Worm (Caenorhabditis elegans) whole organism, L2 larva: ENCODE measurements around the gene ipla-3.

Source experiments
- C34F6.9 ChIP-seq: fragments of 150-350 bp; optimal IDR thresholded peaks from 2 replicates; lab custom pipeline; 2014; ENCODE audit warnings: missing biosample characterization, missing genetic modification characterization
- F13H6.1 ChIP-seq: sonication (generic microtip); optimal IDR thresholded peaks from 2 replicates; lab custom pipeline; 2016; ENCODE audit warnings: missing genetic modification characterization, missing compliant biosample characterization
- R02D3.7 ChIP-seq: fragments of 150-350 bp; optimal IDR thresholded peaks from 2 replicates; lab custom pipeline; 2014; ENCODE audit warnings: missing biosample characterization, missing genetic modification characterization
- Y55F3AM.14 ChIP-seq: fragments of 200-800 bp; sonication (Bioruptor generic); optimal IDR thresholded peaks from 2 replicates; lab custom pipeline; 2018; ENCODE audit warnings: mild to moderate bottlenecking, missing genetic modification characterization, missing compliant biosample characterization
- ZK546.5 ChIP-seq: sonication (generic microtip); optimal IDR thresholded peaks from 2 replicates; lab custom pipeline; 2017; ENCODE audit warnings: missing biosample characterization, missing genetic modification characterization
- alr-1 ChIP-seq: fragments of 150-350 bp; optimal IDR thresholded peaks from 2 replicates; lab custom pipeline; 2014; ENCODE audit warnings: missing biosample characterization, missing genetic modification characterization
- aly-2 ChIP-seq: fragments of 150-350 bp; optimal IDR thresholded peaks from 2 replicates; lab custom pipeline; 2014; ENCODE audit warnings: missing biosample characterization, missing genetic modification characterization
- ama-1 ChIP-seq: fragments of 150-350 bp; optimal IDR thresholded peaks from 2 replicates; lab custom pipeline; 2018; ENCODE audit warnings: inconsistent platforms
- blmp-1 ChIP-seq: sonication (generic microtip); optimal IDR thresholded peaks from 2 replicates; lab custom pipeline; 2017; ENCODE audit warnings: missing genetic modification characterization, mild to moderate bottlenecking, missing compliant biosample characterization, antibody characterized with exemption, moderate library complexity; ENCODE audit not compliant: insufficient read depth
- ceh-16 ChIP-seq: fragments of 150-350 bp; optimal IDR thresholded peaks from 2 replicates; lab custom pipeline; 2014; ENCODE audit warnings: missing biosample characterization, missing genetic modification characterization
- ceh-82 ChIP-seq: fragments of 150-350 bp; optimal IDR thresholded peaks from 2 replicates; lab custom pipeline; 2014; ENCODE audit warnings: missing biosample characterization, missing genetic modification characterization
- crh-2 ChIP-seq: sonication (generic microtip); optimal IDR thresholded peaks from 2 replicates; lab custom pipeline; 2017; ENCODE audit warnings: missing biosample characterization, missing genetic modification characterization
- dmd-4 ChIP-seq: sonication (generic microtip); optimal IDR thresholded peaks from 2 replicates; lab custom pipeline; 2017; ENCODE audit warnings: missing biosample characterization, missing genetic modification characterization
- egl-27 ChIP-seq: sonication (generic microtip); optimal IDR thresholded peaks from 3 replicates; lab custom pipeline; 2017; ENCODE audit warnings: missing biosample characterization, missing genetic modification reagents, missing genetic modification characterization
- elt-1 ChIP-seq: fragments of 150-350 bp; optimal IDR thresholded peaks from 2 replicates; lab custom pipeline; 2014; ENCODE audit warnings: missing biosample characterization, missing genetic modification characterization
- elt-3 ChIP-seq: sonication (generic microtip); optimal IDR thresholded peaks from 2 replicates; lab custom pipeline; 2017; ENCODE audit warnings: missing biosample characterization, missing genetic modification characterization
- fos-1 ChIP-seq: fragments of 150-350 bp; optimal IDR thresholded peaks from 2 replicates; lab custom pipeline; 2014; ENCODE audit warnings: missing biosample characterization, missing genetic modification characterization
- gmeb-1 ChIP-seq: fragments of 150-350 bp; optimal IDR thresholded peaks from 2 replicates; lab custom pipeline; 2014; ENCODE audit warnings: missing biosample characterization, missing genetic modification characterization
- lin-11 ChIP-seq: fragments of 150-350 bp; sonication (generic microtip); optimal IDR thresholded peaks from 2 replicates; lab custom pipeline; 2014; ENCODE audit warnings: missing biosample characterization, missing genetic modification characterization, inconsistent platforms, mixed read lengths
- lin-13 ChIP-seq: fragments of 150-350 bp; optimal IDR thresholded peaks from 2 replicates; lab custom pipeline; 2014; ENCODE audit warnings: missing biosample characterization, missing genetic modification reagents, missing genetic modification characterization
- lin-39 ChIP-seq: fragments of 150-350 bp; optimal IDR thresholded peaks from 2 replicates; lab custom pipeline; 2014; ENCODE audit warnings: missing biosample characterization, missing genetic modification reagents, missing genetic modification characterization
- lsy-2 ChIP-seq, 2 experiments: fragments of 150-350 bp in 1 of 2; sonication (generic microtip) in 1 of 2; optimal IDR thresholded peaks; 2 replicates each; lab custom pipeline; 2014 to 2017; ENCODE audit warnings: missing biosample characterization in 2 of 2, missing genetic modification characterization in 2 of 2
- mab-5 ChIP-seq: fragments of 150-350 bp; optimal IDR thresholded peaks from 2 replicates; lab custom pipeline; 2014; ENCODE audit warnings: missing biosample characterization, missing genetic modification characterization
- mbf-1 ChIP-seq: sonication (generic microtip); optimal IDR thresholded peaks from 2 replicates; lab custom pipeline; 2017; ENCODE audit warnings: missing biosample characterization, missing genetic modification characterization
- mdl-1 ChIP-seq, 2 experiments: fragments of 150-350 bp in 1 of 2; sonication (generic microtip) in 1 of 2; optimal IDR thresholded peaks; 2 replicates each; lab custom pipeline; 2017; ENCODE audit warnings: missing biosample characterization in 2 of 2, missing genetic modification characterization in 2 of 2
- nhr-10 ChIP-seq: sonication (generic microtip); optimal IDR thresholded peaks from 2 replicates; lab custom pipeline; 2017; ENCODE audit warnings: missing biosample characterization, missing genetic modification characterization
- nhr-11 ChIP-seq: fragments of 150-350 bp; optimal IDR thresholded peaks from 2 replicates; lab custom pipeline; 2014; ENCODE audit warnings: missing biosample characterization, missing genetic modification characterization
- nhr-12 ChIP-seq: fragments of 150-350 bp; optimal IDR thresholded peaks from 2 replicates; lab custom pipeline; 2014; ENCODE audit warnings: missing biosample characterization, missing genetic modification characterization
- nhr-129 ChIP-seq: fragments of 150-350 bp; optimal IDR thresholded peaks from 2 replicates; lab custom pipeline; 2014; ENCODE audit warnings: missing biosample characterization, missing genetic modification characterization
- nhr-21 ChIP-seq: fragments of 150-350 bp; optimal IDR thresholded peaks from 2 replicates; lab custom pipeline; 2014; ENCODE audit warnings: missing biosample characterization, missing genetic modification characterization
- nhr-23 ChIP-seq: fragments of 150-350 bp; optimal IDR thresholded peaks from 2 replicates; lab custom pipeline; 2014; ENCODE audit warnings: missing biosample characterization, missing genetic modification reagents, missing genetic modification characterization
- nhr-237 ChIP-seq: fragments of 150-350 bp; optimal IDR thresholded peaks from 2 replicates; lab custom pipeline; 2014; ENCODE audit warnings: missing biosample characterization, missing genetic modification characterization
- nhr-25 ChIP-seq: fragments of 150-350 bp; sonication (generic microtip); optimal IDR thresholded peaks from 3 replicates; lab custom pipeline; 2014; ENCODE audit warnings: missing biosample characterization, missing genetic modification characterization
- nhr-6 ChIP-seq: fragments of 150-350 bp; optimal IDR thresholded peaks from 2 replicates; lab custom pipeline; 2014; ENCODE audit warnings: missing biosample characterization, missing genetic modification characterization
- nhr-77 ChIP-seq: fragments of 150-350 bp; optimal IDR thresholded peaks from 2 replicates; lab custom pipeline; 2014; ENCODE audit warnings: missing biosample characterization, missing genetic modification characterization
- peb-1 ChIP-seq: fragments of 150-350 bp; optimal IDR thresholded peaks from 2 replicates; lab custom pipeline; 2014; ENCODE audit warnings: missing biosample characterization, missing genetic modification characterization
- sem-4 ChIP-seq: fragments of 150-350 bp; optimal IDR thresholded peaks from 2 replicates; lab custom pipeline; 2014; ENCODE audit warnings: missing biosample characterization, missing genetic modification reagents, missing genetic modification characterization
- skn-1 ChIP-seq: sonication (generic microtip); optimal IDR thresholded peaks from 2 replicates; lab custom pipeline; 2017; ENCODE audit warnings: missing biosample characterization, missing genetic modification characterization
- sma-3 ChIP-seq: sonication (generic microtip); optimal IDR thresholded peaks from 2 replicates; lab custom pipeline; 2016; ENCODE audit warnings: missing genetic modification reagents, missing genetic modification characterization, missing compliant biosample characterization
- sma-9 ChIP-seq, 2 experiments: fragments of 150-350 bp in 1 of 2; sonication (generic microtip) in 1 of 2; optimal IDR thresholded peaks; 2 replicates each; lab custom pipeline; 2014 to 2016; ENCODE audit warnings: missing genetic modification characterization in 2 of 2, mild to moderate bottlenecking in 1 of 2, missing biosample characterization in 1 of 2, missing compliant biosample characterization in 1 of 2, missing genetic modification reagents in 1 of 2, moderate library complexity in 1 of 2
- snpc-4 ChIP-seq: fragments of 150-350 bp; optimal IDR thresholded peaks from 2 replicates; lab custom pipeline; 2014; ENCODE audit warnings: missing biosample characterization, missing genetic modification characterization
- unc-39 ChIP-seq: fragments of 150-350 bp; optimal IDR thresholded peaks from 2 replicates; lab custom pipeline; 2014; ENCODE audit warnings: missing biosample characterization, missing genetic modification characterization
- unc-55 ChIP-seq: fragments of 150-350 bp; sonication (generic microtip); optimal IDR thresholded peaks from 3 replicates; lab custom pipeline; 2014; ENCODE audit warnings: missing biosample characterization, missing genetic modification reagents, missing genetic modification characterization
- unc-62 ChIP-seq: fragments of 150-350 bp; optimal IDR thresholded peaks from 2 replicates; lab custom pipeline; 2014; ENCODE audit warnings: missing biosample characterization, missing genetic modification reagents, missing genetic modification characterization
- zag-1 ChIP-seq: fragments of 150-350 bp; optimal IDR thresholded peaks from 2 replicates; lab custom pipeline; 2014; ENCODE audit warnings: missing biosample characterization, missing genetic modification characterization
- ztf-1 ChIP-seq: fragments of 200-800 bp; sonication (Bioruptor generic); conservative IDR thresholded peaks from 2 replicates; pipeline ENCODE4 v1.3.6; 2022; ENCODE audit warnings: missing genetic modification characterization, missing compliant biosample characterization
- ztf-11 ChIP-seq: sonication (generic microtip); optimal IDR thresholded peaks from 2 replicates; lab custom pipeline; 2017; ENCODE audit warnings: missing biosample characterization, missing genetic modification characterization
- ztf-4 ChIP-seq: fragments of 150-350 bp; optimal IDR thresholded peaks from 2 replicates; lab custom pipeline; 2014; ENCODE audit warnings: missing biosample characterization, missing genetic modification characterization

Gene ipla-3

DNA sequence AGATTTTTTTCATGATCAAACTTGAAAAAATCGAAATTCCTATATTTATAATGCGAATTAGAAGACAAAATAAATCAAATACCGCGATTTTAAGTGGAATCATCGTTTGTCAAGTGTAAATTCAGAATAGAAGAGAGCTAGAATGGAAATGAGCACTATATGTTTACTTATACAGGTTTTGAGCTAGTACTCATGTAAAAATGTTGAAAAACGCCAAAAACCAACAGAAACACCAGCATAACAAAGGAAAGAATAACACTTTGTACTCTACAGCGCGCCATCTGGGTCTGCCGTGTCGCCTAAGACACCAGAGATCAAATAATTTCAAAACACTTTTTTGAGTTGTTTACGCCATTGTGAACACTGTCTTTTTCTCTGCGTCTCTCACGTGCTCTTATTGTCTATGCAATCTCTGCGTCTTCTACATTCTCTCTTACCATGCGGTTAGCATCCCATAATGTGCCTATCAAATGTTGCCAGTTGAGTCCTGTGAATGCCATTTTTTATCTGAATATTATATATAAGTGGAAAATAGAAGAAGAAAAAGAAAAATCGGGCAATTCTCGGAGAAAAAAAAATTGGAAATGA is at the start of gene ipla-3:
ipla-3 (minus strand) TSS at position 510 of the 588 bp plus-strand sequence.
- peak; percentile 68 for TF ChIP-seq C34F6.9
- TF ChIP-seq snpc-4 (tag; lab: Kevin White, UChicago) = no peak
- no peak for TF ChIP-seq elt-1
- no peak for TF ChIP-seq ZK546.5 (tag; lab: Kevin White, UChicago)
- peak; percentile 56 for TF ChIP-seq nhr-129 (tag; lab: Kevin White, UChicago)
- TF ChIP-seq nhr-6 (tag; lab: Kevin White, UChicago) = peak; percentile 6
- TF ChIP-seq gmeb-1 = peak; percentile 49
- no peak for TF ChIP-seq Y55F3AM.14
- no peak for TF ChIP-seq R02D3.7 (tag; lab: Kevin White, UChicago)
- TF ChIP-seq ceh-82 (tag; lab: Kevin White, UChicago) = no peak
- TF ChIP-seq mab-5 (tag; lab: Kevin White, UChicago) = peak; percentile 15
- peak; percentile 54 for TF ChIP-seq sma-3 (GFP tag; lab: Kevin White, UChicago)
- TF ChIP-seq sem-4 (tag; lab: Kevin White, UChicago) = no peak
- no peak for TF ChIP-seq unc-39 (tag; lab: Kevin White, UChicago)
- TF ChIP-seq crh-2 = peak; percentile 86
- no peak for TF ChIP-seq aly-2 (tag; lab: Kevin White, UChicago)
- TF ChIP-seq nhr-10 (tag; lab: Kevin White, UChicago) = no peak
- TF ChIP-seq egl-27 (tag; lab: Kevin White, UChicago) = no peak
- no peak for TF ChIP-seq lin-11
- no peak for TF ChIP-seq ztf-4
- no peak for TF ChIP-seq lin-39 (tag; lab: Kevin White, UChicago)
- TF ChIP-seq nhr-21 (tag; lab: Kevin White, UChicago) = no peak
- peak; percentile 35 for TF ChIP-seq zag-1 (tag; lab: Kevin White, UChicago)
- no peak for TF ChIP-seq ama-1 (lab: Kevin White, UChicago)
- peak; percentile 77 for TF ChIP-seq F13H6.1 (tag; lab: Kevin White, UChicago)
- TF ChIP-seq ztf-1 (GFP tag; lab: Robert Waterston, UW) = no peak
- no peak for TF ChIP-seq nhr-11
- no peak for TF ChIP-seq mbf-1 (tag; lab: Kevin White, UChicago)
- TF ChIP-seq ceh-16 (tag; lab: Kevin White, UChicago) = no peak
- TF ChIP-seq lsy-2 (tag; optimal IDR thresholded peaks at IDR 0.05; lab: Kevin White, UChicago) = peak in 1 of 2 experiments; percentile 2
- peak; percentile 95 for TF ChIP-seq sma-9 (GFP tag; optimal IDR thresholded peaks at IDR 0.05; lab: Kevin White, UChicago)
- no peak for TF ChIP-seq sma-9 (tag; optimal IDR thresholded peaks at IDR 0.05; lab: Kevin White, UChicago)
- no peak for TF ChIP-seq blmp-1 (tag; lab: Kevin White, UChicago)
- no peak for TF ChIP-seq nhr-77 (tag; lab: Kevin White, UChicago)
- no peak for TF ChIP-seq nhr-237 (tag; lab: Kevin White, UChicago)
- TF ChIP-seq mdl-1 (tag; optimal IDR thresholded peaks at IDR 0.05; lab: Kevin White, UChicago) = peak in 1 of 2 experiments; percentile 58
- no peak for TF ChIP-seq nhr-12 (tag; lab: Kevin White, UChicago)
- no peak for TF ChIP-seq skn-1 (tag; lab: Kevin White, UChicago)
- no peak for TF ChIP-seq nhr-23
- TF ChIP-seq ztf-11 = no peak
- peak; percentile 69 for TF ChIP-seq fos-1 (tag; lab: Kevin White, UChicago)
- no peak for TF ChIP-seq dmd-4
- TF ChIP-seq unc-62 = no peak
- TF ChIP-seq alr-1 = no peak
- no peak for TF ChIP-seq elt-3 (tag; lab: Kevin White, UChicago)
- peak; percentile 37 for TF ChIP-seq lin-13
- TF ChIP-seq unc-55 (GFP tag; lab: Kevin White, UChicago) = peak; percentile 78
- peak; percentile 50 for TF ChIP-seq nhr-25
- no peak for TF ChIP-seq peb-1 (tag; lab: Kevin White, UChicago)
- TF ChIP-seq, all 48 proteins: peak for 16
